Worm (Caenorhabditis elegans) whole organism, early embryonic: ENCODE measurements around the gene F21C10.7.

Experiments
- F13C5.2 ChIP-seq: sonication (generic microtip); optimal IDR thresholded peaks from 2 replicates; lab custom pipeline; 2017; ENCODE audit warnings: mild to moderate bottlenecking, missing genetic modification characterization, inconsistent platforms, missing compliant biosample characterization
- aly-1 ChIP-seq: sonication (generic microtip); optimal IDR thresholded peaks from 2 replicates; lab custom pipeline; 2016; ENCODE audit warnings: missing genetic modification characterization, missing compliant biosample characterization
- ama-1 ChIP-seq: fragments of 150-350 bp; optimal IDR thresholded peaks from 2 replicates; lab custom pipeline; 2014
- ceh-13 ChIP-seq: fragments of 200-800 bp; sonication (Bioruptor generic); optimal IDR thresholded peaks from 2 replicates; lab custom pipeline; 2018; ENCODE audit warnings: mild to moderate bottlenecking, missing genetic modification characterization, missing compliant biosample characterization
- ceh-36 ChIP-seq: sonication (generic microtip); optimal IDR thresholded peaks from 2 replicates; lab custom pipeline; 2016; ENCODE audit warnings: missing genetic modification characterization, inconsistent platforms, missing compliant biosample characterization
- flt-1 ChIP-seq: fragments of 200-800 bp; sonication (Bioruptor generic); IDR thresholded peaks from 2 replicates; pipeline ENCODE4 v1.3.6; 2022; ENCODE audit warnings: missing genetic modification characterization, missing compliant biosample characterization
- hmbx-1 ChIP-seq: sonication (generic microtip); optimal IDR thresholded peaks from 2 replicates; lab custom pipeline; 2016; ENCODE audit warnings: mild to moderate bottlenecking, missing genetic modification characterization, missing compliant biosample characterization
- hmg-4 ChIP-seq: fragments of 200-800 bp; sonication (Bioruptor generic); optimal IDR thresholded peaks from 2 replicates; lab custom pipeline; 2018; ENCODE audit warnings: mild to moderate bottlenecking, missing genetic modification characterization, missing compliant biosample characterization
- hnd-1 ChIP-seq: sonication (generic microtip); optimal IDR thresholded peaks from 2 replicates; lab custom pipeline; 2016; ENCODE audit warnings: missing genetic modification characterization, missing compliant biosample characterization
- tbx-11 ChIP-seq: fragments of 200-800 bp; sonication (Bioruptor generic); IDR thresholded peaks from 2 replicates; pipeline ENCODE4 v1.3.6; 2022; ENCODE audit warnings: missing genetic modification characterization, missing compliant biosample characterization
- tbx-37 ChIP-seq: fragments of 200-800 bp; sonication (Bioruptor generic); conservative IDR thresholded peaks from 2 replicates; pipeline ENCODE4 v1.3.6; 2022; ENCODE audit warnings: missing genetic modification reagents, missing genetic modification characterization, missing compliant biosample characterization

- TF ChIP-seq hnd-1, result no peak
- no peak for TF ChIP-seq ama-1 (lab: Kevin White, UChicago)
- TF ChIP-seq ceh-13 (GFP tag; lab: Kevin White, UChicago), result no peak
- TF ChIP-seq flt-1 (GFP tag; lab: Robert Waterston, UW), result no peak
- TF ChIP-seq F13C5.2 (tag; lab: Kevin White, UChicago), result no peak
- TF ChIP-seq tbx-37 (GFP tag; lab: Robert Waterston, UW), result no peak
- TF ChIP-seq hmg-4, result no peak
- TF ChIP-seq aly-1 (tag; lab: Kevin White, UChicago), result no peak
- no peak for TF ChIP-seq ceh-36 (tag; lab: Kevin White, UChicago)
- no peak for TF ChIP-seq hmbx-1 (tag; lab: Kevin White, UChicago)
- TF ChIP-seq tbx-11 (GFP tag; lab: Robert Waterston, UW), result no peak
Measured at ce11 chrV:9155616-9156015, 43.0 kb downstream of the F21C10.7 start.
